Worm (Caenorhabditis elegans): ENCODE measurements around the gene F45F2.10.

ce11 chrV:8555955-8556354 is 37.3 kb upstream of the F45F2.10 start:
- no peak for TF ChIP-seq klf-2 (GFP tag; conservative IDR thresholded peaks at IDR 0.05)
- TF ChIP-seq ztf-23 (GFP tag; IDR thresholded peaks at IDR 0.05): no peak
- TF ChIP-seq T22C8.4 (GFP tag; IDR thresholded peaks at IDR 0.05): no peak
- TF ChIP-seq flt-1 (GFP tag; IDR thresholded peaks at IDR 0.05): no peak
- no peak for TF ChIP-seq cog-1 (tag; optimal IDR thresholded peaks at IDR 0.05)
- no peak for TF ChIP-seq ref-1 (GFP tag; conservative IDR thresholded peaks at IDR 0.05)

All from whole organism, midembryonic.